Worm (Caenorhabditis elegans) whole organism, L2 larva: ENCODE data around the gene gipc-2.

ENCODE experiments used
- ceh-82 ChIP-seq: fragments of 150-350 bp; optimal IDR thresholded peaks from 2 replicates; lab custom pipeline; 2014; ENCODE audit warnings: missing biosample characterization, missing genetic modification characterization
- elt-3 ChIP-seq: sonication (generic microtip); optimal IDR thresholded peaks from 2 replicates; lab custom pipeline; 2017; ENCODE audit warnings: missing biosample characterization, missing genetic modification characterization

DNA sequence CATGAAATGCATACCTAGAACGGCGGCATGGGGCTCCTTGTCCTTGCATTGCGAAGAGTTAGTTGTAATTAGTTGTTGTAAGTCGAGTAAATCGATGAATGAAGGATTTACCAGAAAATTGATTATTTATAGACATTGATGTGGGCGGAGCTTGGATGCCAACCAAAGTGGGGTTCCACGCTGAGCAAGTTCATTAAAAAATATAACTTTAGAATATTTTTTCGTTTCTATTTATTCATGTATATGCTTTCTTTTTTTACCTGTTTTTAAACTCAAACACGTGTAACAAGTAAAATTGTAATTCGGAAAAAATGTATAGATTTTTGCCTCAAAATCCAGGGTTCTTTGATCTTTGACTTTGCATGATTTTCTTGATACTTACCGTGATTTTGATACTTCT, at the start of gene gipc-2:
- TF ChIP-seq elt-3: no peak
- TF ChIP-seq ceh-82: no peak
